Fruit fly (Drosophila melanogaster) whole organism, embryonic: ENCODE results near the gene CG11674.

Source experiments
- ATbp ChIP-seq: fragments of 200-800 bp; sonication (Bioruptor generic); optimal IDR thresholded peaks from 2 replicates; lab custom pipeline; 2017; ENCODE audit warnings: missing biosample characterization, mild to moderate bottlenecking, missing genetic modification characterization, missing genetic modification reagents
- Atf-2 ChIP-seq: fragments of 200-800 bp; sonication (Bioruptor generic); optimal IDR thresholded peaks from 2 replicates; lab custom pipeline; 2016; ENCODE audit warnings: missing biosample characterization, missing genetic modification characterization
- CG10462 ChIP-seq: fragments of 200-800 bp; sonication (Bioruptor generic); optimal IDR thresholded peaks from 2 replicates; lab custom pipeline; 2016; ENCODE audit warnings: missing biosample characterization, missing genetic modification characterization
- CG14441 ChIP-seq: fragments of 200-800 bp; sonication (Bioruptor generic); IDR thresholded peaks from 2 replicates; pipeline ENCODE4 v1.3.6; 2022; ENCODE audit warnings: missing biosample characterization, missing genetic modification characterization
- CG17612 ChIP-seq: fragments of 200-800 bp; sonication (Bioruptor generic); IDR thresholded peaks from 2 replicates; pipeline ENCODE4 v1.3.6; 2022; ENCODE audit warnings: missing biosample characterization, missing genetic modification characterization
- CG18476 ChIP-seq: fragments of 200-800 bp; sonication (Bioruptor generic); optimal IDR thresholded peaks from 2 replicates; lab custom pipeline; 2016; ENCODE audit warnings: missing biosample characterization, mild to moderate bottlenecking, missing genetic modification characterization
- CG18619 ChIP-seq: fragments of 200-800 bp; sonication (Bioruptor generic); optimal IDR thresholded peaks from 3 replicates; lab custom pipeline; 2017; ENCODE audit warnings: missing biosample characterization, mild to moderate bottlenecking, missing genetic modification characterization
- CG3163 ChIP-seq: fragments of 200-800 bp; sonication (Bioruptor generic); optimal IDR thresholded peaks from 3 replicates; lab custom pipeline; 2016; ENCODE audit warnings: missing biosample characterization, missing genetic modification characterization
- CG9727 ChIP-seq: fragments of 200-800 bp; sonication (Bioruptor generic); optimal IDR thresholded peaks from 3 replicates; lab custom pipeline; 2017; ENCODE audit warnings: missing biosample characterization, mild to moderate bottlenecking, missing genetic modification characterization
- CTCF ChIP-seq: fragments of 200-800 bp; sonication (Bioruptor generic); optimal IDR thresholded peaks from 2 replicates; lab custom pipeline; 2017; ENCODE audit warnings: missing biosample characterization, mild to moderate bottlenecking, missing genetic modification characterization, moderate library complexity
- CoRest ChIP-seq: fragments of 200-800 bp; sonication (Bioruptor generic); optimal IDR thresholded peaks from 3 replicates; lab custom pipeline; 2018; ENCODE audit warnings: missing biosample characterization, mild to moderate bottlenecking, missing genetic modification characterization, moderate library complexity
- Dfd ChIP-seq, 2 experiments: fragments of >200 bp; optimal IDR thresholded peaks; 2 replicates each; lab custom pipeline; 2017; ENCODE audit warnings: missing biosample characterization in 2 of 2, missing genetic modification characterization in 2 of 2
- Dll ChIP-seq: fragments of 200-800 bp; sonication (Bioruptor generic); IDR thresholded peaks from 4 replicates; pipeline ENCODE4 v1.3.6; 2022; ENCODE audit warnings: missing biosample characterization, missing genetic modification characterization; ENCODE audit not compliant: partially characterized antibody
- Dp ChIP-seq: fragments of 200-800 bp; sonication (Bioruptor generic); optimal IDR thresholded peaks from 2 replicates; lab custom pipeline; 2018; ENCODE audit warnings: missing biosample characterization, mild to moderate bottlenecking, missing genetic modification characterization, moderate library complexity
- Eip74EF ChIP-seq, 2 experiments: fragments of 200-800 bp in 1 of 2; fragments of >200 bp in 1 of 2; sonication (Bioruptor generic) in 1 of 2; optimal IDR thresholded peaks; 2 replicates each; lab custom pipeline; 2017 to 2019; ENCODE audit warnings: missing biosample characterization in 2 of 2, missing genetic modification characterization in 2 of 2, mild to moderate bottlenecking in 1 of 2, moderate library complexity in 1 of 2
- Fer1 ChIP-seq: fragments of 200-800 bp; sonication (Bioruptor generic); optimal IDR thresholded peaks from 2 replicates; lab custom pipeline; 2017; ENCODE audit warnings: missing biosample characterization, mild to moderate bottlenecking, missing genetic modification characterization
- HLH3B ChIP-seq: fragments of 200-800 bp; sonication (Bioruptor generic); IDR thresholded peaks from 2 replicates; pipeline ENCODE4 v1.3.6; 2022; ENCODE audit warnings: missing biosample characterization, missing genetic modification characterization
- Hand ChIP-seq: fragments of 200-800 bp; sonication (Bioruptor generic); optimal IDR thresholded peaks from 2 replicates; lab custom pipeline; 2017; ENCODE audit warnings: mild to moderate bottlenecking, missing biosample characterization, missing genetic modification reagents, missing genetic modification characterization
- Hr78 ChIP-seq, 2 experiments: fragments of 200-800 bp in 1 of 2; fragments of >200 bp in 1 of 2; sonication (Bioruptor generic) in 1 of 2; optimal IDR thresholded peaks; 2 replicates each; lab custom pipeline; 2017 to 2019; ENCODE audit warnings: missing biosample characterization in 2 of 2, missing genetic modification characterization in 2 of 2, mild to moderate bottlenecking in 1 of 2, moderate library complexity in 1 of 2
- Meics ChIP-seq: fragments of 200-800 bp; sonication (Bioruptor generic); optimal IDR thresholded peaks from 2 replicates; lab custom pipeline; 2017; ENCODE audit warnings: missing biosample characterization, mild to moderate bottlenecking, missing genetic modification characterization
- NFAT ChIP-seq: fragments of 200-800 bp; sonication (Bioruptor generic); IDR thresholded peaks from 2 replicates; pipeline ENCODE4 v1.3.6; 2022; ENCODE audit warnings: missing biosample characterization, missing genetic modification characterization
- Nf-YA ChIP-seq: fragments of 200-800 bp; sonication (Bioruptor generic); IDR thresholded peaks from 2 replicates; pipeline ENCODE4 v1.3.6; 2022; ENCODE audit warnings: missing biosample characterization, missing genetic modification characterization
- NfI ChIP-seq: fragments of 200-800 bp; sonication (Bioruptor generic); optimal IDR thresholded peaks from 3 replicates; lab custom pipeline; 2018; ENCODE audit warnings: missing biosample characterization, mild to moderate bottlenecking, missing genetic modification characterization, moderate library complexity
- PHDP ChIP-seq: fragments of 200-800 bp; sonication (Bioruptor generic); optimal IDR thresholded peaks from 3 replicates; lab custom pipeline; 2018; ENCODE audit warnings: missing biosample characterization, mild to moderate bottlenecking, missing genetic modification characterization, moderate library complexity
- Poxn ChIP-seq: fragments of 200-800 bp; sonication (Bioruptor generic); IDR thresholded peaks from 2 replicates; pipeline ENCODE4 v1.3.6; 2022; ENCODE audit warnings: missing biosample characterization, missing genetic modification characterization
- Scr ChIP-seq: fragments of 200-800 bp; sonication (Bioruptor generic); IDR thresholded peaks from 2 replicates; pipeline ENCODE4 v1.3.6; 2022; ENCODE audit warnings: missing biosample characterization, missing genetic modification characterization; ENCODE audit not compliant: partially characterized antibody
- Sox100B ChIP-seq: fragments of 200-800 bp; sonication (Bioruptor generic); optimal IDR thresholded peaks from 3 replicates; lab custom pipeline; 2018; ENCODE audit warnings: missing biosample characterization, mild to moderate bottlenecking, missing genetic modification characterization
- Ssrp ChIP-seq: fragments of 200-800 bp; sonication (Bioruptor generic); optimal IDR thresholded peaks from 2 replicates; lab custom pipeline; 2018; ENCODE audit warnings: missing biosample characterization, mild to moderate bottlenecking, missing genetic modification characterization, moderate library complexity
- Stat92E ChIP-seq, 3 experiments: fragments of >200 bp in 2 of 3; fragments of 200-800 bp in 1 of 3; sonication (Bioruptor generic) in 1 of 3; optimal IDR thresholded peaks; 2 replicates each; lab custom pipeline; 2017 to 2019; ENCODE audit warnings: missing biosample characterization in 3 of 3, missing genetic modification characterization in 3 of 3, mild to moderate bottlenecking in 1 of 3, moderate library complexity in 1 of 3
- bsh ChIP-seq, 2 experiments: fragments of 200-800 bp; sonication (Bioruptor generic); optimal IDR thresholded peaks; 2 replicates each; lab custom pipeline; 2017 to 2018; ENCODE audit warnings: mild to moderate bottlenecking in 2 of 2, missing biosample characterization in 2 of 2, missing genetic modification characterization in 2 of 2, moderate library complexity in 1 of 2
- crc ChIP-seq: fragments of 200-800 bp; sonication (Bioruptor generic); optimal IDR thresholded peaks from 2 replicates; lab custom pipeline; 2016; ENCODE audit warnings: missing biosample characterization, missing genetic modification characterization
- cwo ChIP-seq: fragments of 200-800 bp; sonication (Bioruptor generic); optimal IDR thresholded peaks from 3 replicates; lab custom pipeline; 2017; ENCODE audit warnings: missing biosample characterization, missing genetic modification characterization, mild to moderate bottlenecking, moderate library complexity, missing genetic modification reagents
- eve ChIP-seq, 2 experiments: fragments of >200 bp; optimal IDR thresholded peaks; 2 replicates each; lab custom pipeline; 2017; ENCODE audit warnings: missing biosample characterization in 2 of 2, missing genetic modification characterization in 2 of 2
- gsb ChIP-seq: fragments of 200-800 bp; sonication (Bioruptor generic); IDR thresholded peaks from 2 replicates; pipeline ENCODE4 v1.3.6; 2022; ENCODE audit warnings: missing biosample characterization, missing genetic modification characterization
- hbn ChIP-seq: fragments of 200-800 bp; sonication (Bioruptor generic); IDR thresholded peaks from 2 replicates; pipeline ENCODE4 v1.3.6; 2022; ENCODE audit warnings: missing biosample characterization, missing genetic modification characterization; ENCODE audit not compliant: partially characterized antibody
- her ChIP-seq: fragments of 200-800 bp; sonication (Bioruptor generic); optimal IDR thresholded peaks from 2 replicates; lab custom pipeline; 2016; ENCODE audit warnings: missing biosample characterization, missing genetic modification characterization
- hth ChIP-seq: fragments of >200 bp; optimal IDR thresholded peaks from 2 replicates; lab custom pipeline; 2017; ENCODE audit warnings: inconsistent platforms
- inv ChIP-seq: fragments of 200-800 bp; sonication (Bioruptor generic); IDR thresholded peaks from 2 replicates; pipeline ENCODE4 v1.3.6; 2022; ENCODE audit warnings: missing biosample characterization, missing genetic modification characterization; ENCODE audit not compliant: partially characterized antibody
- lab ChIP-seq: fragments of 200-800 bp; sonication (Bioruptor generic); optimal IDR thresholded peaks from 3 replicates; lab custom pipeline; 2017; ENCODE audit warnings: missing biosample characterization, missing genetic modification characterization, mild to moderate bottlenecking, moderate library complexity, missing genetic modification reagents
- nau ChIP-seq: fragments of 200-800 bp; sonication (Bioruptor generic); optimal IDR thresholded peaks from 3 replicates; lab custom pipeline; 2017; ENCODE audit warnings: missing biosample characterization, mild to moderate bottlenecking, missing genetic modification characterization, missing genetic modification reagents
- nom ChIP-seq: fragments of 200-800 bp; sonication (Bioruptor generic); optimal IDR thresholded peaks from 2 replicates; lab custom pipeline; 2017; ENCODE audit warnings: missing biosample characterization, missing genetic modification characterization, mild to moderate bottlenecking, moderate library complexity, missing genetic modification reagents
- pho ChIP-seq: fragments of 200-800 bp; sonication (Bioruptor generic); optimal IDR thresholded peaks from 2 replicates; lab custom pipeline; 2016; ENCODE audit warnings: missing biosample characterization, missing genetic modification characterization
- psq ChIP-seq: fragments of 200-800 bp; sonication (Bioruptor generic); optimal IDR thresholded peaks from 2 replicates; lab custom pipeline; 2017; ENCODE audit warnings: missing biosample characterization, missing genetic modification characterization
- pzg ChIP-seq: fragments of 200-800 bp; sonication (Bioruptor generic); optimal IDR thresholded peaks from 3 replicates; lab custom pipeline; 2018; ENCODE audit warnings: missing biosample characterization, mild to moderate bottlenecking, missing genetic modification characterization, moderate library complexity
- slp2 ChIP-seq: fragments of 200-800 bp; sonication (Bioruptor generic); optimal IDR thresholded peaks from 2 replicates; lab custom pipeline; 2016; ENCODE audit warnings: missing biosample characterization, missing genetic modification characterization
- tin ChIP-seq: fragments of 200-800 bp; sonication (Bioruptor generic); optimal IDR thresholded peaks from 3 replicates; lab custom pipeline; 2016; ENCODE audit warnings: missing biosample characterization, missing genetic modification characterization
- usp ChIP-seq: fragments of >200 bp; optimal IDR thresholded peaks from 2 replicates; lab custom pipeline; 2017; ENCODE audit warnings: missing biosample characterization, missing genetic modification characterization
- wdn ChIP-seq: fragments of 200-800 bp; sonication (Bioruptor generic); IDR thresholded peaks from 2 replicates; pipeline ENCODE4 v1.3.6; 2022; ENCODE audit warnings: missing biosample characterization, missing genetic modification characterization

CG11674 gene

DNA sequence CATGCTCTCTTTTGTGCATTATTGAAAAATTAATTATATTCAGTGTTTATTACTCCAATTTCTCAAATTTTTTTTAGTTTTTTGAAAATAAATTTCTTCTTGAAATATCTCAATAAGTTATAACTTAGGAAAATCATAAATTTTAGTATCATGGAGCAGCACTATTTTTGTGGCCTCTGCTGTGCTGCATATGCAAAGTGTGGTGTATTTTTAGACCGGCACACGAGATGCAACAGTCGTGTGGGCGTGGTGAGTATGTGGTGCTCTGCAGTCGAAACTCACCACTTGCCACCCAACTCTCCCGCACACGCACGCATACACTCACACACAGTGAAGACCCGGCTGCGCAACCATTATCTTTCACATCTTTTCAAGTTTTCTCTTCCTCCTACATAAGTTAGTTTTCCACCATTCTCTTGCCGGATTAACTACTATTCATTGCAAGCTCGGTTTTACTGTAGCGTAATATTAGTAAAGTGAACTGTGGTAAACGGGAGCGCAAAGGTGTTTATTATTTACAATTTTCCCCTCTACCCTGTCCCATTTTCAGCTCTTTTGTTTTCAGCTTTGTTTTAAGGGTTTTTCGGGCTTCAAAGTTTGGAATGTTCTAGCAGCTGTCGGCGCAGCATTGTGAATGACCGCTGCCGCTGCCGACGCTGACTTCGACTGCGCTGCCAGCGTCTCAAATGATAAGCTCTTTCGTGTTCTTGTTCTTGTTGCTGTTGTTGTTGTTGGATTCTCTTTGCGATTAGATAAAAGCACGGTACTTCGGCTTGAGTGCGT, 17.1 kb downstream of the CG11674 start (continued):
- TF ChIP-seq inv (GFP tag; lab: Robert Waterston, UW) = no peak
- peak; percentile 63 for TF ChIP-seq PHDP (tag; lab: Kevin White, UChicago)
- TF ChIP-seq CG9727 = peak; percentile 73
- TF ChIP-seq Fer1 = peak; percentile 33
- peak; percentile 44; the same call in 1 of the 2 replicates for TF ChIP-seq Nf-YA (GFP tag; lab: Robert Waterston, UW)
- TF ChIP-seq Eip74EF (GFP tag; optimal IDR thresholded peaks at IDR 0.05; lab: Kevin White, UChicago) = peak in 1 of 2 experiments; percentile 19
- 0 out of 2 replicates have a peak, but pooled peaks have one; percentile 9 for TF ChIP-seq NFAT (GFP tag; lab: Robert Waterston, UW)
- TF ChIP-seq Hr78 (GFP tag; optimal IDR thresholded peaks at IDR 0.05; lab: Kevin White, UChicago) = peak in 1 of 2 experiments; percentile 0
- TF ChIP-seq Ssrp = peak; percentile 57
- TF ChIP-seq Dll (GFP tag; lab: Robert Waterston, UW) = no peak
- TF ChIP-seq pzg = no peak
- no peak for TF ChIP-seq her (GFP tag; lab: Kevin White, UChicago)
- peak; percentile 41 for TF ChIP-seq Meics
- TF ChIP-seq cwo (GFP tag; lab: Kevin White, UChicago) = peak; percentile 57
- TF ChIP-seq Dp = no peak
- peak; percentile 45 for TF ChIP-seq lab
- peak; percentile 30 for TF ChIP-seq CG3163 (GFP tag; lab: Kevin White, UChicago)
- no peak for TF ChIP-seq psq (GFP tag; lab: Kevin White, UChicago)
- TF ChIP-seq bsh (GFP tag; optimal IDR thresholded peaks at IDR 0.05; lab: Kevin White, UChicago) = peak; percentile 39 to 82
- peak; percentile 1 for TF ChIP-seq crc (GFP tag; lab: Kevin White, UChicago)
- no peak for TF ChIP-seq CG17612 (GFP tag; lab: Robert Waterston, UW)
- peak; percentile 49; the same call in 1 of the 2 replicates for TF ChIP-seq HLH3B (GFP tag; lab: Robert Waterston, UW)
- TF ChIP-seq nom = peak; percentile 74
- TF ChIP-seq CG10462 (GFP tag; lab: Kevin White, UChicago) = no peak
- peak; percentile 61 for TF ChIP-seq CoRest (tag; lab: Kevin White, UChicago)
- no peak for TF ChIP-seq Poxn (GFP tag; lab: Robert Waterston, UW)
- TF ChIP-seq pho (GFP tag; lab: Kevin White, UChicago) = peak; percentile 4
- peak; percentile 78 for TF ChIP-seq Sox100B (GFP tag; lab: Kevin White, UChicago)
- no peak for TF ChIP-seq usp (GFP tag; lab: Kevin White, UChicago)
- TF ChIP-seq gsb (GFP tag; lab: Robert Waterston, UW) = no peak
- peak; percentile 48 for TF ChIP-seq CG18476 (GFP tag; lab: Kevin White, UChicago)
- no peak for TF ChIP-seq Dfd (GFP tag; optimal IDR thresholded peaks at IDR 0.05; lab: Kevin White, UChicago)
- TF ChIP-seq hth (lab: Kevin White, UChicago) = no peak
- peak; percentile 68 for TF ChIP-seq ATbp (GFP tag; lab: Kevin White, UChicago)
- TF ChIP-seq CG18619 (GFP tag; lab: Kevin White, UChicago) = peak; percentile 40
- no peak for TF ChIP-seq Scr (GFP tag; lab: Robert Waterston, UW)
- no peak for TF ChIP-seq hbn (GFP tag; lab: Robert Waterston, UW)
- no peak for TF ChIP-seq wdn (GFP tag; lab: Robert Waterston, UW)
- TF ChIP-seq NfI (GFP tag; lab: Kevin White, UChicago) = peak; percentile 50
- TF ChIP-seq CG14441 (GFP tag; lab: Robert Waterston, UW) = peak; percentile 44; the same call in 1 of the 2 replicates
- TF ChIP-seq Stat92E (GFP tag; optimal IDR thresholded peaks at IDR 0.05; lab: Kevin White, UChicago) = no peak
- TF ChIP-seq nau (GFP tag; lab: Kevin White, UChicago) = peak; percentile 43
- no peak for TF ChIP-seq Hand (GFP tag; lab: Kevin White, UChicago)
- TF ChIP-seq eve (GFP tag; optimal IDR thresholded peaks at IDR 0.05; lab: Kevin White, UChicago) = no peak
- TF ChIP-seq tin (GFP tag; lab: Kevin White, UChicago) = peak; percentile 70
- peak; percentile 22 for TF ChIP-seq Atf-2
- TF ChIP-seq slp2 (GFP tag; lab: Kevin White, UChicago) = peak; percentile 31
- TF ChIP-seq CTCF (GFP tag; lab: Kevin White, UChicago) = peak; percentile 11
